Fruit fly (Drosophila melanogaster) whole organism, pupa: ENCODE measurements around the gene Dap160.

Experiments
- CG10348 ChIP-seq: fragments of 200-800 bp; sonication (Bioruptor generic); IDR thresholded peaks from 2 replicates; pipeline ENCODE4 v1.3.6; 2022; ENCODE audit warnings: missing biosample characterization, missing genetic modification characterization
- CG12605 ChIP-seq: fragments of 200-800 bp; sonication (Bioruptor generic); IDR thresholded peaks from 2 replicates; pipeline ENCODE4 v1.3.6; 2022; ENCODE audit warnings: missing biosample characterization, missing genetic modification characterization
- CG13204 ChIP-seq: fragments of 200-800 bp; sonication (Bioruptor generic); optimal IDR thresholded peaks from 2 replicates; lab custom pipeline; 2018; ENCODE audit warnings: missing biosample characterization, mild to moderate bottlenecking, missing genetic modification characterization, moderate library complexity
- CG14655 ChIP-seq: fragments of 200-800 bp; sonication (Bioruptor generic); optimal IDR thresholded peaks from 3 replicates; lab custom pipeline; 2017; ENCODE audit warnings: mild to moderate bottlenecking, missing biosample characterization, missing genetic modification reagents, missing genetic modification characterization
- CG15710 ChIP-seq: fragments of 200-800 bp; sonication (Bioruptor generic); optimal IDR thresholded peaks from 2 replicates; lab custom pipeline; 2018; ENCODE audit warnings: missing biosample characterization, mild to moderate bottlenecking, missing genetic modification characterization, moderate library complexity
- CG17806 ChIP-seq: fragments of 200-800 bp; sonication (Bioruptor generic); optimal IDR thresholded peaks from 2 replicates; lab custom pipeline; 2018; ENCODE audit warnings: missing biosample characterization, mild to moderate bottlenecking, missing genetic modification characterization, moderate library complexity
- CG32121 ChIP-seq: fragments of 200-800 bp; sonication (Bioruptor generic); IDR thresholded peaks from 2 replicates; pipeline ENCODE4 v1.3.6; 2022; ENCODE audit warnings: missing biosample characterization, missing genetic modification characterization
- CG34367 ChIP-seq: fragments of 200-800 bp; sonication (Bioruptor generic); optimal IDR thresholded peaks from 2 replicates; lab custom pipeline; 2018; ENCODE audit warnings: missing biosample characterization, mild to moderate bottlenecking, missing genetic modification characterization
- CG4496 ChIP-seq: fragments of 200-800 bp; sonication (Bioruptor generic); IDR thresholded peaks from 3 replicates; pipeline ENCODE4 v1.3.6; 2022; ENCODE audit warnings: missing biosample characterization, missing genetic modification characterization
- CG8159 ChIP-seq: fragments of 200-800 bp; sonication (Bioruptor generic); optimal IDR thresholded peaks from 3 replicates; lab custom pipeline; 2018; ENCODE audit warnings: missing biosample characterization, mild to moderate bottlenecking, missing genetic modification characterization, moderate library complexity
- CG8301 ChIP-seq: fragments of 200-800 bp; sonication (Bioruptor generic); optimal IDR thresholded peaks from 2 replicates; lab custom pipeline; 2018; ENCODE audit warnings: missing biosample characterization, mild to moderate bottlenecking, missing genetic modification characterization
- CG9948 ChIP-seq: fragments of 200-800 bp; sonication (Bioruptor generic); optimal IDR thresholded peaks from 2 replicates; lab custom pipeline; 2018; ENCODE audit warnings: missing biosample characterization, mild to moderate bottlenecking, missing genetic modification characterization, moderate library complexity
- D1 ChIP-seq: fragments of 200-800 bp; sonication (Bioruptor generic); optimal IDR thresholded peaks from 2 replicates; lab custom pipeline; 2018; ENCODE audit warnings: missing biosample characterization, mild to moderate bottlenecking, missing genetic modification characterization, moderate library complexity
- EcR ChIP-seq: fragments of 200-800 bp; sonication (Bioruptor generic); optimal IDR thresholded peaks from 3 replicates; lab custom pipeline; 2019; ENCODE audit warnings: missing biosample characterization, missing genetic modification characterization, mild to moderate bottlenecking, moderate library complexity, missing genetic modification reagents
- Ets98B ChIP-seq: fragments of 200-800 bp; sonication (Bioruptor generic); IDR thresholded peaks from 2 replicates; pipeline ENCODE4 v1.3.6; 2022; ENCODE audit warnings: missing biosample characterization, missing genetic modification characterization
- Pif1A ChIP-seq: fragments of 200-800 bp; sonication (Bioruptor generic); optimal IDR thresholded peaks from 3 replicates; lab custom pipeline; 2016; ENCODE audit warnings: missing biosample characterization, missing genetic modification characterization
- Pif1B ChIP-seq: fragments of 200-800 bp; sonication (Bioruptor generic); optimal IDR thresholded peaks from 3 replicates; lab custom pipeline; 2016; ENCODE audit warnings: missing biosample characterization, missing genetic modification characterization
- Snoo ChIP-seq: fragments of 200-800 bp; sonication (Bioruptor generic); optimal IDR thresholded peaks from 3 replicates; lab custom pipeline; 2017; ENCODE audit warnings: missing biosample characterization, mild to moderate bottlenecking, missing genetic modification characterization, inconsistent platforms
- fd96Ca ChIP-seq: fragments of 200-800 bp; sonication (Bioruptor generic); IDR thresholded peaks from 3 replicates; pipeline ENCODE4 v1.3.6; 2022; ENCODE audit warnings: missing biosample characterization, missing genetic modification characterization
- gl ChIP-seq: fragments of 200-800 bp; sonication (Bioruptor generic); optimal IDR thresholded peaks from 2 replicates; lab custom pipeline; 2018; ENCODE audit warnings: missing biosample characterization, mild to moderate bottlenecking, missing genetic modification characterization
- rn ChIP-seq: fragments of 200-800 bp; sonication (Bioruptor generic); IDR thresholded peaks from 2 replicates; pipeline ENCODE4 v1.3.6; 2022; ENCODE audit warnings: missing biosample characterization, missing genetic modification characterization

Gene Dap160

DNA sequence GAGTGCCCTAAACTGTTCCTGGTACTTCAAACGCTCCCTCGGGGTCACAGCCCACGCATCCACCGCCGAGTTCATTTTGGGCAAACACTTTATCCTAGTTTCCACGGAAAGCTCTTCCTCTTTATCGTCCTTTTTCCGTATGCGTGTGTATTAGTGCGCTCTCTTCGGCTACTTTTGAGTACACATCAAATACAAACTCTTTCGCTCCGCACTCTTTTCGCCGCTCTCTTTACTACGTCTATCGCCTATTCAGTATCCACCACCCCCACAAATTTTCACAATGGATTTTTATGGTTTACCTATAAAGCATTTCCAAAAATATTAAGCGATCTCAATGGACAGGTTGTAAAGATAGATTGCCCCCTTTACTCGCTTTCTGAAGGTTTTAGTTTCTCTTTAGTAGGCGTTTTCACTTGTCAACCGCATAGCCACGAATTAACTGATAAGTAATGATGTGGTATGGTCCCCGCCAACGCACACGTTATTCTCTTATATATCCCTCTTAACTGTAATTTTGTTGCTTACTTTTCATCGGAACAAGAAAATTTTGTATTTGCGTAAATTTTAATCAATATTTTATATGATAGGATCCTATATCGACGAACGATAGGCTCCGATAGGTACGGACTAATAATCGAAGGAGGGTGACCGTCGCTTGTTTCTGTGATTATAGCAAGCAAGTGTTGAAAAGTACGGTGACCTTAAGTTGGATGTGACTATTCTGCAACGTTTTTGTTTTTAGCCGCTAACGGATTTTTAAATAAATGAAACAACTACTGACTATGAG lies at the start of gene Dap160:
TSS of gene Dap160 (minus strand) at position 634 of the 787 bp plus-strand sequence.
- TF ChIP-seq CG8159 (tag; lab: Kevin White, UChicago) (no peak), Pif1A (GFP tag; lab: Kevin White, UChicago) (no peak), CG9948 (no peak), Pif1B (GFP tag; lab: Kevin White, UChicago) (no peak), Ets98B (GFP tag; lab: Robert Waterston, UW) (no peak), CG13204 (GFP tag; lab: Kevin White, UChicago) (no peak), CG4496 (GFP tag; lab: Robert Waterston, UW) (no peak), Snoo (tag; lab: Kevin White, UChicago) (no peak), gl (no peak), CG15710 (no peak), CG14655 (no peak)

DNA sequence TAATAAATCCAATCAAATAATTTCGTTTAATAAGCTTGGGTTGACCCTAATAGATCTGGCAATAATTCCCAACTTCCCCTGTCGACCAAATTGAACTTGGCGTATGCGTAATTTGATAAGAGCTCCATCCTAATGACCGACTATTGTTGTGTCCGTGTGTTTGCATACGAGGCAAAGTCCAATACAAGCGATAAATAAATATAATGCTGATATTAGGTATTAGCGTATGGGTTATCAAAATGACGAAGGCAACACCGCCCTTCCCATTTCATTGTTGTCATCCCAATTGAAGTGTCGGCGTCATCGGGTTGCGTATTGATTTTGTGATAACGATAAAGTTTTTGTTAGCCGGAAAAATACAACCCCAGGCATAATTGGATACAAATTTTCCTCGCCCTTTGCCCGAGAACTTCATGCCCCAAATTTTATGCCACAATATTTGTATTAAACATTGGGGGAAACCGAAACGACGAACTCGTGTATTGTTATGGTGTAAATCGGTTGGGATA lies 47.2 kb upstream of the Dap160 start:
- TF ChIP-seq CG15710, result no peak
- TF ChIP-seq rn, result no peak
- TF ChIP-seq CG8301 (tag; lab: Kevin White, UChicago), result no peak
- no peak for TF ChIP-seq CG4496 (GFP tag; lab: Robert Waterston, UW)
- TF ChIP-seq CG12605 (GFP tag; lab: Robert Waterston, UW), result no peak
- no peak for TF ChIP-seq CG34367
- TF ChIP-seq EcR (GFP tag; lab: Kevin White, UChicago), result no peak
- TF ChIP-seq CG10348 (GFP tag; lab: Robert Waterston, UW), result no peak
- TF ChIP-seq D1 (tag; lab: Kevin White, UChicago), result no peak
- TF ChIP-seq CG14655, result no peak
- TF ChIP-seq Snoo (tag; lab: Kevin White, UChicago), result no peak
- TF ChIP-seq gl, result no peak
- TF ChIP-seq CG9948, result no peak
- no peak for TF ChIP-seq Pif1A (GFP tag; lab: Kevin White, UChicago)
- TF ChIP-seq CG32121 (GFP tag; lab: Robert Waterston, UW), result no peak
- no peak for TF ChIP-seq Pif1B (GFP tag; lab: Kevin White, UChicago)
- TF ChIP-seq CG13204 (GFP tag; lab: Kevin White, UChicago), result no peak

DNA sequence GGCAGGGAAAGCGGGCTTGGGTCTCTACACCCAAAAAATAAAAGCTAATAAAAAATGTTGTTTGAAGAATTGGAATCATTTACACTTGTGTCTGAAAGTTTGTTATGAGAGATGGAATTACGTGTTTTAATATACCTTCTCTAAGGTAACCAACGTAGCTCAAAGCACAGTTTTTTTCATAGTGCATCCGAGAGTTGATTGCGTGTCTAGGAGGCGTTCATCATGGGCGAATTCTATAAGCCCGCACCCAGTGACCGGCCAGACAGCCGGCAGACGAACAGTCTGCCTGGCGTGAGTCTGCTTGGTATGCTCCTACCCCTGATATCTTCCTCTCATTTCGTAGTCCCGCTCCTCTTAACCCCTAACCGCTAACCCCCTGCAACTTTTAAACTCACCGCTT lies 45.6 kb upstream of the Dap160 start:
- TF ChIP-seq D1 (tag; lab: Kevin White, UChicago) (no peak), CG14655 (no peak), EcR (GFP tag; lab: Kevin White, UChicago) (no peak), gl (no peak), CG9948 (no peak), Snoo (tag; lab: Kevin White, UChicago) (no peak), CG17806 (no peak), CG32121 (GFP tag; lab: Robert Waterston, UW) (no peak), CG12605 (GFP tag; lab: Robert Waterston, UW) (no peak), CG13204 (GFP tag; lab: Kevin White, UChicago) (no peak), CG8301 (tag; lab: Kevin White, UChicago) (no peak), CG34367 (no peak), rn (no peak), CG8159 (tag; lab: Kevin White, UChicago) (no peak), Pif1B (GFP tag; lab: Kevin White, UChicago) (no peak)

DNA sequence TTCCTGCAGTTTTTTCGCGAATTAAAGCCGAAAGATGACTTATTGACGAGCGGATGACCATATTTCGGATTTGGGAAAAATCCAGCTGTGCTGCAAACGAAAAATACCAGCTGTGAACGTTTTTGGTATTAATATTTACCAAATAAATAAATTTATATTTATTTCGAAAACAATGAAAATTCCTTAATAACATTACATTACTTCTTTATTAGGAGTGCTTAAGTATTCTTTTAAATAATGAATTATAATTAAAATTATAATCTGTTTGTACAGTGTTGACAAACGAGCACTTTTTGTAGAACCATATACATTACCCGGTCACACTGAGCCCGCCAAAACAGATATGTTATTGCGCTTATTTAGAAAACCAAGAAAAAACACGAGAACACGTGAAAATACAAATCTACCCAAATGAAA lies 37.5 kb upstream of the Dap160 start, which contains the start of the genes bur and Mcm10:
TSS of gene bur (minus strand) at position 69 of the 417 bp plus-strand sequence.
TSS of gene Mcm10 (plus strand) at position 319 of the 417 bp plus-strand sequence.
- TF ChIP-seq CG15710 (no peak), CG14655 (no peak), CG10348 (GFP tag; lab: Robert Waterston, UW) (no peak), Pif1B (GFP tag; lab: Kevin White, UChicago) (no peak), CG13204 (GFP tag; lab: Kevin White, UChicago) (no peak), CG4496 (GFP tag; lab: Robert Waterston, UW) (no peak), CG12605 (GFP tag; lab: Robert Waterston, UW) (no peak)

DNA sequence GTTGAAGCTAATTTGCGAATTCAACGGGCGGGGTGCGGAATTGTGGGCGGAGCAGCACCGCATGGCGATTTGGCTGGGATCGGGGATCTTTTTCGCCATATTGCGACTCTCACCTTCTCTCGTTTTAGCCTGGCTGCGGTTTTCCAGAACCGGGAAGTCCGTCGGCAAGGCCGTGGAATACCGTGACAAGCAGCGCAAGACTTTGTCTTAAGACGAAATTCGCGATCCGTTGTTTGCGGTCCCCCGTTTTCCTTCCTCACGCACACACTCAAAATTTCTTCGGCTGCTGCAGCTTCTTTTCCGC lies 37.0 kb upstream of the Dap160 start:
- 0 out of 3 replicates have a peak, but pooled peaks have one; percentile 26 for TF ChIP-seq CG4496 (GFP tag; lab: Robert Waterston, UW)
- no peak for TF ChIP-seq Ets98B (GFP tag; lab: Robert Waterston, UW)
- no peak for TF ChIP-seq CG15710

DNA sequence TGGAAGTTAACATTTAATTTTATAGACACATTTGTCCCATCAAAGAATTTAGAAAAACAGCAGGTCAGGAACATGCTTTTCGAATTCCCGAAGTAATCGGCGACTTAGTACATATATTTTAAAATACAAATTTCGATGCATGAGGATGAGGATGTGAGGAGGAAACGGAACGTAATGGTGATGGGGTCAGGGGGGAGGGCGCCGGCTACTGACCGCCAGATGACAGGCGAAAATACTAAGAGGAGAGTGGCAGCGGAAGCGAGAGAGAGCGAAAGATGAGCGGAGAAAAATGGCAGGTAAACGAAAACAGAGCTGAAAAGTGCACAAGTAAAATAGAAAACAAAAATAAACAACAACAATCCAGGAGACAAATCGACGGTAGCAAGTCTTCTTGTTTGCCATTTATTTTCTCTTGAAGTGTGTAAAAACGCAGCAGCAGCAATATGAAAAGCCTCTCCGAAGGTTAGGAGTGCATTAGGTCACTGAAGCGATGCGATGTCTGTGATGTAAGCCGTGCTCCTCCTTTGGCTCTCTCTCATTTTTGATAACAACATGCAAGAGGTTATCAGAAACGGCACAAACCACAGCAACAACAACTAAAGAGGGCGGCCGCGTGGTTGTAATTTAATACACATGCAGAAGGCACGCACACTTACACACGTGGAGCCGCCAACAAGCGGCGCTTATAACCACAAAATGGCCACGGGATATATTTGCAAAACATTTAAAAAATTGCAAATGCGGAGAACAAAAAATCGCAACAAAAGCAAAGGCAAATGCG lies 36.5 kb upstream of the Dap160 start:
- TF ChIP-seq CG15710, result no peak
- peak; percentile 9 for TF ChIP-seq EcR (GFP tag; lab: Kevin White, UChicago)

DNA sequence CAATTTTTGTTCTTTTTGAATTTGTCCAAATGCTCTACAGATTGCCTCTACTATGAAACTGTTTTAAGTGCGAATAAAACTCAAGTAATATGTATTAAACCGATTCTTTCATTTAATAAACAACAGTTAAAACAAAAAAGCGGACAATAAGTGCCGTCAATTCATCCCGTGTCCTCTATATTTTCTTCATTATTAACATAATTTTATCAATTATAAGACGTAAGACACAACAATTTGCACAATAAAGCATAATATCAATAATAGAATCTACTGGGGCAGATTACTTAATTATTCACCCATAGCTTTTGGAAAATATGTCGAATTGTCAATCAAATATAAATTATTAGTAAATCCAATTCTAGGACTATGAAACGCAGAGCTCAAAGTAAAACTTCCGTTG lies 30.8 kb upstream of the Dap160 start, which contains the start of gene CG31627:
TSS of gene CG31627 (plus strand) at position 301 of the 400 bp plus-strand sequence.
- TF ChIP-seq CG12605 (GFP tag; lab: Robert Waterston, UW), result no peak
- no peak for TF ChIP-seq CG9948
- no peak for TF ChIP-seq CG15710
- TF ChIP-seq fd96Ca, result no peak
- no peak for TF ChIP-seq CG13204 (GFP tag; lab: Kevin White, UChicago)
- TF ChIP-seq CG14655, result no peak
- no peak for TF ChIP-seq CG8301 (tag; lab: Kevin White, UChicago)
- TF ChIP-seq Pif1B (GFP tag; lab: Kevin White, UChicago), result no peak
- TF ChIP-seq D1 (tag; lab: Kevin White, UChicago), result no peak
- TF ChIP-seq CG4496 (GFP tag; lab: Robert Waterston, UW), result no peak
- TF ChIP-seq CG17806, result no peak
- no peak for TF ChIP-seq EcR (GFP tag; lab: Kevin White, UChicago)
- no peak for TF ChIP-seq rn
- TF ChIP-seq Snoo (tag; lab: Kevin White, UChicago), result no peak
- TF ChIP-seq CG34367, result no peak
- TF ChIP-seq gl, result no peak
- no peak for TF ChIP-seq CG10348 (GFP tag; lab: Robert Waterston, UW)
- TF ChIP-seq CG32121 (GFP tag; lab: Robert Waterston, UW), result no peak
- no peak for TF ChIP-seq Pif1A (GFP tag; lab: Kevin White, UChicago)
